Worm (Caenorhabditis elegans): ENCODE results near the gene F32D8.4.

The F32D8.4 gene

ce11 chrV:10871457-10871861, 21.9 kb downstream of the F32D8.4 start (continued):
- TF ChIP-seq tbp1 (GFP tag; optimal IDR thresholded peaks at IDR 0.05) = peak; percentile 3
- no peak for TF ChIP-seq aptf-3 (GFP tag; IDR thresholded peaks at IDR 0.05)
- no peak for TF ChIP-seq unc-130 (GFP tag; optimal IDR thresholded peaks at IDR 0.05)
- TF ChIP-seq hsf-1 (GFP tag; IDR thresholded peaks at IDR 0.05) = no peak
- TF ChIP-seq T26A5.8 (tag; optimal IDR thresholded peaks at IDR 0.05) = no peak
- TF ChIP-seq Y53G8AR.9 (GFP tag; conservative IDR thresholded peaks at IDR 0.05) = no peak
- TF ChIP-seq unc-62 (GFP tag; optimal IDR thresholded peaks at IDR 0.05) = no peak
- no peak for TF ChIP-seq cebp-2 (GFP tag; IDR thresholded peaks at IDR 0.05)
- no peak for TF ChIP-seq ztf-18 (tag; optimal IDR thresholded peaks at IDR 0.05)
- TF ChIP-seq snpc-4 (GFP tag; optimal IDR thresholded peaks at IDR 0.05) = no peak
- peak in 3 of 4 experiments; percentile 17 to 51 (median 25) for TF ChIP-seq snpc-4 (tag; optimal IDR thresholded peaks at IDR 0.05)
- TF ChIP-seq ztf-26 (tag; optimal IDR thresholded peaks at IDR 0.05) = peak; percentile 45
- TF ChIP-seq B0035.1 (tag; optimal IDR thresholded peaks at IDR 0.05) = no peak
- TF ChIP-seq xnd-1 (tag; optimal IDR thresholded peaks at IDR 0.05) = no peak
- no peak for TF ChIP-seq dpff-1 (tag; optimal IDR thresholded peaks at IDR 0.05)
- TF ChIP-seq lin-26 (GFP tag; IDR thresholded peaks at IDR 0.05) = no peak
- no peak for TF ChIP-seq aptf-2 (GFP tag; conservative IDR thresholded peaks at IDR 0.05)
- TF ChIP-seq T07F8.4 (tag; optimal IDR thresholded peaks at IDR 0.05) = peak; percentile 21
- peak; percentile 48; the same call in 1 of the 2 replicates for TF ChIP-seq bed-2 (GFP tag; IDR thresholded peaks at IDR 0.05)
- no peak for TF ChIP-seq attf-6 (GFP tag; IDR thresholded peaks at IDR 0.05)
- TF ChIP-seq akir-1 (GFP tag; optimal IDR thresholded peaks at IDR 0.05) = no peak
- no peak for TF ChIP-seq B0019.2 (GFP tag; conservative IDR thresholded peaks at IDR 0.05)
- TF ChIP-seq ccch-3 (GFP tag; optimal IDR thresholded peaks at IDR 0.05) = no peak
- TF ChIP-seq zim-3 (tag; optimal IDR thresholded peaks at IDR 0.05) = no peak
- TF ChIP-seq snpc-1.3 (tag; optimal IDR thresholded peaks at IDR 0.05; ENCODE audit: insufficient read depth) = no peak
- TF ChIP-seq ceh-27 (GFP tag; optimal IDR thresholded peaks at IDR 0.05) = peak; percentile 70
- no peak for TF ChIP-seq Y95B8A.8 (GFP tag; IDR thresholded peaks at IDR 0.05)
- no peak for TF ChIP-seq ZK185.1 (tag; optimal IDR thresholded peaks at IDR 0.05; ENCODE audit: poor library complexity, severe bottlenecking)
- TF ChIP-seq tlf-1 (GFP tag; optimal IDR thresholded peaks at IDR 0.05) = no peak
- TF ChIP-seq athp-1 (tag; optimal IDR thresholded peaks at IDR 0.05) = no peak
- no peak for TF ChIP-seq ceh-58 (GFP tag; IDR thresholded peaks at IDR 0.05)
- no peak for TF ChIP-seq pha-4 (tag; optimal IDR thresholded peaks at IDR 0.05)
- no peak for TF ChIP-seq F39B2.1 (GFP tag; IDR thresholded peaks at IDR 0.05)
- TF ChIP-seq hmg-1.2 (GFP tag; IDR thresholded peaks at IDR 0.05) = peak; percentile 69; the same call in 1 of the 2 replicates
- TF ChIP-seq him-1 (tag; optimal IDR thresholded peaks at IDR 0.05) = no peak
- peak; percentile 51; the same call in 1 of the 2 replicates for TF ChIP-seq K11D2.4 (GFP tag; IDR thresholded peaks at IDR 0.05)
- TF ChIP-seq lsy-27 (tag; optimal IDR thresholded peaks at IDR 0.05; ENCODE audit: borderline replicate concordance, insufficient read depth) = no peak
- no peak for TF ChIP-seq lir-1 (GFP tag; conservative IDR thresholded peaks at IDR 0.05)
- no peak for TF ChIP-seq mel-28 (tag; optimal IDR thresholded peaks at IDR 0.05; ENCODE audit: borderline replicate concordance)
- TF ChIP-seq sptf-2 (GFP tag; optimal IDR thresholded peaks at IDR 0.05) = no peak
- 0 out of 2 replicates have a peak, but pooled peaks have one; percentile 17 for TF ChIP-seq mcd-1 (GFP tag; IDR thresholded peaks at IDR 0.05)
- no peak for TF ChIP-seq nfya-2 (GFP tag; IDR thresholded peaks at IDR 0.05)
- TF ChIP-seq cebp-1 (GFP tag; IDR thresholded peaks at IDR 0.05) = no peak
- peak; percentile 80 for TF ChIP-seq cebp-1 (tag; optimal IDR thresholded peaks at IDR 0.05)
- TF ChIP-seq sdz-38 (tag; optimal IDR thresholded peaks at IDR 0.05) = no peak
- TF ChIP-seq nhr-120 (GFP tag; IDR thresholded peaks at IDR 0.05) = no peak
- no peak for TF ChIP-seq ztf-22 (GFP tag; optimal IDR thresholded peaks at IDR 0.05)
- no peak for TF ChIP-seq F52B5.7 (tag; optimal IDR thresholded peaks at IDR 0.05)
- no peak for TF ChIP-seq attf-3 (GFP tag; conservative IDR thresholded peaks at IDR 0.05)
- no peak for TF ChIP-seq efl-1 (GFP tag; optimal IDR thresholded peaks at IDR 0.05)

Measured in whole organism, young adult.